Fruit fly (Drosophila melanogaster): ENCODE data around the gene CG1628.

dm6 chrX:10587445-10587844, 15.1 kb downstream of the CG1628 start:
- TF ChIP-seq usp (GFP tag; optimal IDR thresholded peaks at IDR 0.05) = no peak
- TF ChIP-seq EcR (GFP tag; optimal IDR thresholded peaks at IDR 0.05) = no peak
- TF ChIP-seq pan (optimal IDR thresholded peaks at IDR 0.05) = no peak
- no peak for TF ChIP-seq CG8478 (optimal IDR thresholded peaks at IDR 0.05)
- TF ChIP-seq Dll (optimal IDR thresholded peaks at IDR 0.05) = no peak

Measured in whole organism.